Fruit fly (Drosophila melanogaster): ENCODE data around the gene mth.

- TF ChIP-seq EcR (GFP tag; optimal IDR thresholded peaks at IDR 0.05) (no peak), CG8478 (optimal IDR thresholded peaks at IDR 0.05) (no peak), pan (optimal IDR thresholded peaks at IDR 0.05) (no peak)
Observed at dm6 chr3L:388094-388493, 41.3 kb upstream of the mth start.

Data from whole organism.